Worm (Caenorhabditis elegans) whole organism, L4 larva: ENCODE data around the gene K02E11.4.

Experiments
- D1046.2 ChIP-seq: fragments of 200-800 bp; sonication (Bioruptor generic); IDR thresholded peaks from 2 replicates; pipeline ENCODE4 v1.3.6; 2022; ENCODE audit warnings: missing genetic modification characterization, missing compliant biosample characterization
- F37D6.2 ChIP-seq: sonication (generic microtip); optimal IDR thresholded peaks from 2 replicates; lab custom pipeline; 2016; ENCODE audit warnings: mild to moderate bottlenecking, missing genetic modification characterization, missing compliant biosample characterization
- F44E2.7 ChIP-seq: fragments of 200-800 bp; sonication (Bioruptor generic); IDR thresholded peaks from 2 replicates; pipeline ENCODE4 v2.1.2; 2022; ENCODE audit warnings: missing genetic modification characterization, missing compliant biosample characterization
- Y5F2A.4 ChIP-seq: fragments of 200-800 bp; sonication (Bioruptor generic); optimal IDR thresholded peaks from 2 replicates; lab custom pipeline; 2018; ENCODE audit warnings: mild to moderate bottlenecking, missing genetic modification characterization, missing compliant biosample characterization
- ZK337.2 ChIP-seq: fragments of 200-800 bp; sonication (Bioruptor generic); IDR thresholded peaks from 2 replicates; pipeline ENCODE4 v1.3.6; 2022; ENCODE audit warnings: missing genetic modification reagents, missing genetic modification characterization, missing compliant biosample characterization
- aha-1 ChIP-seq: fragments of 150-350 bp; peaks from one replicate; lab custom pipeline; 2014; ENCODE audit warnings: missing biosample characterization, missing genetic modification characterization
- ceh-32 ChIP-seq: sonication (generic microtip); optimal IDR thresholded peaks from 2 replicates; lab custom pipeline; 2016; ENCODE audit warnings: mild to moderate bottlenecking, missing genetic modification characterization, missing compliant biosample characterization; ENCODE audit not compliant: poor library complexity
- daf-16 ChIP-seq, 3 experiments: sonication (generic microtip); optimal IDR thresholded peaks; 2 replicates each; lab custom pipeline; 2016 to 2017; ENCODE audit warnings: missing genetic modification characterization in 3 of 3, missing genetic modification reagents in 3 of 3, mild to moderate bottlenecking in 2 of 3, missing compliant biosample characterization in 2 of 3, missing biosample characterization in 1 of 3, moderate library complexity in 1 of 3
- dmd-8 ChIP-seq: fragments of 200-800 bp; sonication (Bioruptor generic); IDR thresholded peaks from 2 replicates; pipeline ENCODE4 v1.3.6; 2022; ENCODE audit warnings: missing genetic modification characterization, missing compliant biosample characterization
- dmd-9 ChIP-seq: fragments of 200-800 bp; sonication (Bioruptor generic); IDR thresholded peaks from 2 replicates; pipeline ENCODE4 v1.3.6; 2022; ENCODE audit warnings: missing genetic modification reagents, missing genetic modification characterization, missing compliant biosample characterization
- dpl-1 ChIP-seq: fragments of 150-350 bp; optimal IDR thresholded peaks from 2 replicates; lab custom pipeline; 2014; ENCODE audit warnings: missing biosample characterization, missing genetic modification reagents, missing genetic modification characterization
- duxl-1 ChIP-seq: sonication (generic microtip); optimal IDR thresholded peaks from 2 replicates; lab custom pipeline; 2016; ENCODE audit warnings: mild to moderate bottlenecking, missing genetic modification characterization, moderate library complexity, missing compliant biosample characterization; ENCODE audit not compliant: poor library complexity
- egl-27 ChIP-seq: sonication (generic microtip); optimal IDR thresholded peaks from 3 replicates; lab custom pipeline; 2017; ENCODE audit warnings: missing biosample characterization, missing genetic modification reagents, missing genetic modification characterization
- egl-43 ChIP-seq: fragments of 200-800 bp; sonication (Bioruptor generic); IDR thresholded peaks from 2 replicates; pipeline ENCODE4 v1.3.6; 2022; ENCODE audit warnings: missing genetic modification reagents, missing genetic modification characterization, missing compliant biosample characterization
- hlh-30 ChIP-seq: sonication (generic microtip); optimal IDR thresholded peaks from 2 replicates; lab custom pipeline; 2017; ENCODE audit warnings: antibody characterized with exemption, mild to moderate bottlenecking, missing genetic modification characterization, missing compliant biosample characterization; ENCODE audit not compliant: insufficient read depth
- lin-1 ChIP-seq: fragments of 200-800 bp; sonication (Bioruptor generic); IDR thresholded peaks from 2 replicates; pipeline ENCODE4 v1.3.6; 2022; ENCODE audit warnings: missing genetic modification reagents, missing genetic modification characterization, missing compliant biosample characterization
- lin-39 ChIP-seq: fragments of 150-350 bp; optimal IDR thresholded peaks from 2 replicates; lab custom pipeline; 2014; ENCODE audit warnings: missing biosample characterization, missing genetic modification reagents, missing genetic modification characterization
- madf-5 ChIP-seq, 2 experiments: fragments of 200-800 bp; sonication (Bioruptor generic); IDR thresholded peaks; 2 replicates each; pipeline ENCODE4 v1.3.6; 2022; ENCODE audit warnings: missing compliant biosample characterization in 2 of 2, missing genetic modification characterization in 2 of 2
- madf-9 ChIP-seq: fragments of 200-800 bp; sonication (Bioruptor generic); conservative IDR thresholded peaks from 2 replicates; pipeline ENCODE4 v1.3.6; 2022; ENCODE audit warnings: missing genetic modification reagents, missing genetic modification characterization, missing compliant biosample characterization
- mdl-1 ChIP-seq, 2 experiments: fragments of 150-350 bp in 1 of 2; sonication (generic microtip) in 1 of 2; optimal IDR thresholded peaks; 2 replicates each; lab custom pipeline; 2014 to 2017; ENCODE audit warnings: missing biosample characterization in 2 of 2, missing genetic modification characterization in 2 of 2
- mdt-29 ChIP-seq: fragments of 200-800 bp; sonication (Bioruptor generic); IDR thresholded peaks from 2 replicates; pipeline ENCODE4 v1.3.6; 2022; ENCODE audit warnings: missing genetic modification reagents, missing genetic modification characterization, missing compliant biosample characterization
- nhr-11 ChIP-seq: fragments of 150-350 bp; optimal IDR thresholded peaks from 2 replicates; lab custom pipeline; 2014; ENCODE audit warnings: missing biosample characterization, missing genetic modification characterization
- nhr-237 ChIP-seq: sonication (generic microtip); optimal IDR thresholded peaks from 2 replicates; lab custom pipeline; 2017; ENCODE audit warnings: missing biosample characterization, missing genetic modification characterization
- nhr-28 ChIP-seq: fragments of 150-350 bp; optimal IDR thresholded peaks from 2 replicates; lab custom pipeline; 2014; ENCODE audit warnings: missing biosample characterization, missing genetic modification characterization
- nhr-41 ChIP-seq: fragments of 200-800 bp; sonication (Bioruptor generic); IDR thresholded peaks from 2 replicates; pipeline ENCODE4 v1.3.6; 2022; ENCODE audit warnings: missing genetic modification reagents, missing genetic modification characterization, missing compliant biosample characterization
- nhr-42 ChIP-seq: fragments of 200-800 bp; sonication (Bioruptor generic); IDR thresholded peaks from 2 replicates; pipeline ENCODE4 v1.3.6; 2022; ENCODE audit warnings: missing genetic modification characterization, missing compliant biosample characterization
- pha-4 ChIP-seq, 2 experiments: fragments of 150-350 bp in 1 of 2; fragments of 200-800 bp in 1 of 2; sonication (Bioruptor generic) in 1 of 2; IDR thresholded peaks in 1 of 2; optimal IDR thresholded peaks in 1 of 2; 2 replicates each; pipeline versions ENCODE4 v1.3.6 to Lab custom; 2014 to 2022; ENCODE audit warnings: missing genetic modification characterization in 2 of 2, missing genetic modification reagents in 2 of 2, missing biosample characterization in 1 of 2, missing compliant biosample characterization in 1 of 2
- php-3 ChIP-seq: fragments of 200-800 bp; sonication (Bioruptor generic); IDR thresholded peaks from 2 replicates; pipeline ENCODE4 v1.3.6; 2022; ENCODE audit warnings: missing genetic modification reagents, missing genetic modification characterization, missing compliant biosample characterization
- pqm-1 ChIP-seq: sonication (generic microtip); optimal IDR thresholded peaks from 2 replicates; lab custom pipeline; 2017; ENCODE audit warnings: missing biosample characterization, missing genetic modification characterization
- rbr-2 ChIP-seq: sonication (generic microtip); optimal IDR thresholded peaks from 2 replicates; lab custom pipeline; 2016; ENCODE audit warnings: missing genotype, missing genetic modification characterization, missing compliant biosample characterization
- set-16 ChIP-seq: fragments of 200-800 bp; sonication (Bioruptor generic); IDR thresholded peaks from 2 replicates; pipeline ENCODE4 v1.3.6; 2022; ENCODE audit warnings: missing genetic modification reagents, missing genetic modification characterization, missing compliant biosample characterization
- snpc-1.2 ChIP-seq: fragments of 200-800 bp; sonication (Bioruptor generic); IDR thresholded peaks from 2 replicates; pipeline ENCODE4 v1.3.6; 2022; ENCODE audit warnings: missing genetic modification reagents, missing genetic modification characterization, missing compliant biosample characterization
- unc-62 ChIP-seq, 3 experiments: fragments of 150-350 bp in 1 of 3; sonication (generic microtip); optimal IDR thresholded peaks in 2 of 3; peaks in 1 of 3; 1 replicate in 1 of 3; 2 replicates in 2 of 3; lab custom pipeline; 2014 to 2017; ENCODE audit warnings: missing biosample characterization in 3 of 3, missing genetic modification characterization in 3 of 3, missing genetic modification reagents in 3 of 3, missing genotype in 1 of 3
- zag-1 ChIP-seq: fragments of 150-350 bp; optimal IDR thresholded peaks from 2 replicates; lab custom pipeline; 2014; ENCODE audit warnings: missing biosample characterization, missing genetic modification characterization
- zfp-2 ChIP-seq: sonication (generic microtip); optimal IDR thresholded peaks from 2 replicates; lab custom pipeline; 2016; ENCODE audit warnings: mild to moderate bottlenecking, missing genetic modification characterization, missing compliant biosample characterization
- zfp-3 ChIP-seq: fragments of 200-800 bp; sonication (Bioruptor generic); conservative IDR thresholded peaks from 2 replicates; pipeline ENCODE4 v1.3.6; 2022; ENCODE audit warnings: missing genetic modification reagents, missing genetic modification characterization, missing compliant biosample characterization

Gene K02E11.4

ce11 chrV:14248025-14248424, at the start of gene K02E11.4:
TSS of gene K02E11.4 (minus strand) at chrV:14248125.
- TF ChIP-seq nhr-41 (GFP tag; lab: Robert Waterston, UW): no peak

ce11 chrV:14296499-14296898, 48.6 kb upstream of the K02E11.4 start, which contains the start of gene F14D7.3:
TSS of gene F14D7.3 (plus strand) at chrV:14296799.
- TF ChIP-seq madf-5 (GFP tag; IDR thresholded peaks at IDR 0.05; lab: Robert Waterston, UW) (no peak), lin-1 (GFP tag; lab: Robert Waterston, UW) (no peak), mdl-1 (tag; optimal IDR thresholded peaks at IDR 0.05; lab: Kevin White, UChicago) (no peak), ZK337.2 (no peak), duxl-1 (tag; lab: Kevin White, UChicago) (no peak), zfp-3 (GFP tag; lab: Robert Waterston, UW) (no peak)

- TF ChIP-seq unc-62 (GFP tag; optimal IDR thresholded peaks at IDR 0.05 in 1 of 2; lab: Kevin White, UChicago) (no peak), unc-62 (tag; optimal IDR thresholded peaks at IDR 0.05; lab: Kevin White, UChicago) (no peak), dmd-9 (GFP tag; lab: Robert Waterston, UW) (no peak), set-16 (no peak)
Observed at ce11 chrV:14294396-14294795, 46.5 kb upstream of the K02E11.4 start, which contains the start of gene F14D7.9. TSS of gene F14D7.9 (plus strand) at chrV:14294696.

DNA sequence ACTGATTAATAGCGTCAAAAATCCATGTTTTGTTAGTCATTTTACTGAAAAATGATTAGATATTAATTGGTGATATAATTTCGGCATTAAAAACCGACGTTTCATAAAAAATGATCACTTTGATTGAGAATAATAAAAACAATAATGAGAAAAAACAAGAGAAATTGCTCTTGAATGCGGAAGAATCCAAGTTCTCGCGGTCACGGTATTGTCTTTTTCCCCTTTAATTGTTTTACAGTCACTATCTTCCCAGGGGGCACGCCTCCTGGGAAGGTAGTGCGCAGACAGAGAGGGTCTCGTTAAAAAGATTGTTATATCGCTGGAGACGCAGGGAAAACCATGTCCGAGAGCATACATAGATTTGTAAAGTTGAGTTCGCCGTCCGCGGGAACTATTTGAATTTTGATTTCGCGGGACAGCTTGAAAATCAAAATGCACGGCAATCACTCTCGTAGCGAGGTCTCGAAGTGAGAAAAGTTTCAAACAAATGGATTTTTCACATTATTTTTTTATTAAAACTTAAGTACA, 45.8 kb upstream of the K02E11.4 start, which contains the start of gene F14D7.2:
Gene F14D7.2, minus strand, starts transcription at position 51 of the 528 bp plus-strand sequence.
- TF ChIP-seq nhr-11 (tag; lab: Kevin White, UChicago) (no peak), rbr-2 (tag; lab: Kevin White, UChicago) (no peak), egl-43 (GFP tag; lab: Robert Waterston, UW) (no peak), aha-1 (tag; lab: Kevin White, UChicago) (peak; percentile 4)
- TF ChIP-seq, all 104 proteins: peak for 1

ce11 chrV:14290636-14291035, 42.7 kb upstream of the K02E11.4 start, which contains the start of gene F14D7.18:
TSS of gene F14D7.18 (minus strand) at chrV:14290736.
- TF ChIP-seq Y5F2A.4 (GFP tag; lab: Kevin White, UChicago): no peak
- no peak for TF ChIP-seq D1046.2 (GFP tag; lab: Robert Waterston, UW)
- no peak for TF ChIP-seq egl-27 (tag; lab: Kevin White, UChicago)
- TF ChIP-seq php-3 (GFP tag; lab: Robert Waterston, UW): no peak
- TF ChIP-seq hlh-30 (tag; lab: Kevin White, UChicago): no peak
- TF ChIP-seq pqm-1 (tag; lab: Kevin White, UChicago): no peak
- TF ChIP-seq F37D6.2 (tag; lab: Kevin White, UChicago): no peak
- TF ChIP-seq pha-4 (GFP tag; IDR thresholded peaks at IDR 0.05; lab: Robert Waterston, UW): no peak
- no peak for TF ChIP-seq pha-4 (tag; optimal IDR thresholded peaks at IDR 0.05; lab: Kevin White, UChicago)
- no peak for TF ChIP-seq snpc-1.2 (GFP tag; lab: Robert Waterston, UW)
- no peak for TF ChIP-seq nhr-42 (GFP tag; lab: Robert Waterston, UW)
- no peak for TF ChIP-seq madf-5 (GFP tag; IDR thresholded peaks at IDR 0.05; lab: Robert Waterston, UW)
- no peak for TF ChIP-seq nhr-28 (tag; lab: Kevin White, UChicago)
- TF ChIP-seq nhr-237 (tag; lab: Kevin White, UChicago): no peak
- no peak for TF ChIP-seq dmd-8 (GFP tag; lab: Robert Waterston, UW)
- TF ChIP-seq ceh-32 (tag; lab: Kevin White, UChicago): no peak
- no peak for TF ChIP-seq mdt-29 (GFP tag; lab: Robert Waterston, UW)

DNA sequence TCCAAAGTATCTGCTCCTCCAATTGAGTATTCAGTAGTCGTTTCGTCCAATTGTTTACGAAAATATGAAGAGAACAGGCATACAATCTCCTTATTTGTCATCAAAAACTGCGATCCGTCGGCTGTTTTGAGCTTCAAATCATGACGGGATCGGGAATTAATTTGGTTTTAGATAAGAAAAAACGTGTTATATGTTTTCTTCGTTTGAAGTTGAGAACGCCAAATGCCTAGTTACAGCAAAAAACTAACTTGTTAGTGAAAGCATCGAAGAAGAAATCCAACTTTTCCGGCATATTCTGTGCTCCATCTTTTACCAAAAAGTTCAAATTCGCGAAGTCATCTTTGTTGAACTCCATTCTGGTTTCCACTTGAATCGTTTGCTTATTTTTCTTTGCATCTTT, 41.4 kb upstream of the K02E11.4 start, which contains the start of gene F14D7.1:
Gene F14D7.1, minus strand, starts transcription at position 101 of the 400 bp plus-strand sequence.
- TF ChIP-seq duxl-1 (tag; lab: Kevin White, UChicago) (no peak), zfp-2 (tag; lab: Kevin White, UChicago) (no peak), F37D6.2 (tag; lab: Kevin White, UChicago) (no peak), dmd-8 (GFP tag; lab: Robert Waterston, UW) (no peak), zag-1 (tag; lab: Kevin White, UChicago) (no peak), F44E2.7 (GFP tag; lab: Robert Waterston, UW) (no peak), ceh-32 (tag; lab: Kevin White, UChicago) (no peak), dpl-1 (no peak), daf-16 (GFP tag; optimal IDR thresholded peaks at IDR 0.05; lab: Kevin White, UChicago) (no peak), daf-16 (tag; optimal IDR thresholded peaks at IDR 0.05; lab: Kevin White, UChicago) (no peak), nhr-42 (GFP tag; lab: Robert Waterston, UW) (no peak), hlh-30 (tag; lab: Kevin White, UChicago) (no peak), lin-39 (no peak), madf-9 (GFP tag; lab: Robert Waterston, UW) (no peak)
